Worm (Caenorhabditis elegans) whole organism, late embryonic: ENCODE data around the gene H35B03.1.
A peak's percentile ranks its signal among the peaks of the same experiment; 100 is the strongest.

Experiments used
- C08G9.2 ChIP-seq: sonication (generic microtip); optimal IDR thresholded peaks from 2 replicates; lab custom pipeline; 2016; ENCODE audit warnings: mild to moderate bottlenecking, missing genetic modification characterization, moderate library complexity, missing compliant biosample characterization
- K02D7.2 ChIP-seq: sonication (generic microtip); optimal IDR thresholded peaks from 2 replicates; lab custom pipeline; 2017; ENCODE audit warnings: mild to moderate bottlenecking, missing genetic modification characterization, missing compliant biosample characterization
- ama-1 ChIP-seq: fragments of 150-350 bp; optimal IDR thresholded peaks from 2 replicates; lab custom pipeline; 2014
- ceh-14 ChIP-seq: sonication (generic microtip); optimal IDR thresholded peaks from 2 replicates; lab custom pipeline; 2016; ENCODE audit warnings: missing genotype, missing genetic modification characterization, missing compliant biosample characterization
- ceh-18 ChIP-seq: sonication (generic microtip); optimal IDR thresholded peaks from 2 replicates; lab custom pipeline; 2016; ENCODE audit warnings: missing genetic modification characterization, missing compliant biosample characterization
- ceh-19 ChIP-seq: fragments of 200-800 bp; sonication (Bioruptor generic); optimal IDR thresholded peaks from 2 replicates; lab custom pipeline; 2018; ENCODE audit warnings: mild to moderate bottlenecking, missing genetic modification characterization, missing compliant biosample characterization
- ceh-22 ChIP-seq: sonication (generic microtip); optimal IDR thresholded peaks from 2 replicates; lab custom pipeline; 2017; ENCODE audit warnings: missing biosample characterization, missing genetic modification characterization
- ceh-24 ChIP-seq: sonication (generic microtip); optimal IDR thresholded peaks from 2 replicates; lab custom pipeline; 2016; ENCODE audit warnings: mild to moderate bottlenecking, missing genetic modification characterization, missing compliant biosample characterization
- ceh-30 ChIP-seq: fragments of 150-350 bp; optimal IDR thresholded peaks from 2 replicates; lab custom pipeline; 2014; ENCODE audit warnings: missing biosample characterization, missing genetic modification characterization
- ceh-31 ChIP-seq: sonication (generic microtip); optimal IDR thresholded peaks from 2 replicates; lab custom pipeline; 2016; ENCODE audit warnings: missing genetic modification characterization, missing compliant biosample characterization
- ceh-34 ChIP-seq: sonication (generic microtip); optimal IDR thresholded peaks from 2 replicates; lab custom pipeline; 2016; ENCODE audit warnings: mild to moderate bottlenecking, missing genetic modification characterization, missing compliant biosample characterization
- ceh-45 ChIP-seq: fragments of 200-800 bp; sonication (Bioruptor generic); IDR thresholded peaks from 2 replicates; pipeline ENCODE4 v1.3.6; 2022; ENCODE audit warnings: missing genetic modification reagents, missing genetic modification characterization, missing compliant biosample characterization
- ceh-48 ChIP-seq: sonication (generic microtip); optimal IDR thresholded peaks from 2 replicates; lab custom pipeline; 2016; ENCODE audit warnings: missing genetic modification characterization, inconsistent platforms, missing compliant biosample characterization
- ceh-9 ChIP-seq: sonication (generic microtip); optimal IDR thresholded peaks from 2 replicates; lab custom pipeline; 2016; ENCODE audit warnings: mild to moderate bottlenecking, missing genetic modification characterization, inconsistent platforms, missing compliant biosample characterization
- che-1 ChIP-seq: sonication (generic microtip); optimal IDR thresholded peaks from 2 replicates; lab custom pipeline; 2016; ENCODE audit warnings: mild to moderate bottlenecking, missing genetic modification characterization, missing compliant biosample characterization
- dve-1 ChIP-seq: sonication (generic microtip); optimal IDR thresholded peaks from 2 replicates; lab custom pipeline; 2017; ENCODE audit warnings: antibody characterized with exemption, mild to moderate bottlenecking, missing genetic modification characterization, missing compliant biosample characterization
- elt-4 ChIP-seq: sonication (generic microtip); optimal IDR thresholded peaks from 2 replicates; lab custom pipeline; 2016; ENCODE audit warnings: missing genetic modification characterization, missing compliant biosample characterization
- ets-4 ChIP-seq: sonication (generic microtip); optimal IDR thresholded peaks from 2 replicates; lab custom pipeline; 2016; ENCODE audit warnings: missing genetic modification characterization, missing compliant biosample characterization
- eyg-1 ChIP-seq: sonication (generic microtip); optimal IDR thresholded peaks from 2 replicates; lab custom pipeline; 2016; ENCODE audit warnings: missing genotype, missing genetic modification characterization, missing compliant biosample characterization
- gmeb-2 ChIP-seq: sonication (generic microtip); optimal IDR thresholded peaks from 2 replicates; lab custom pipeline; 2016; ENCODE audit warnings: missing genetic modification characterization, inconsistent platforms, missing compliant biosample characterization
- lim-6 ChIP-seq: sonication (generic microtip); optimal IDR thresholded peaks from 2 replicates; lab custom pipeline; 2016; ENCODE audit warnings: missing genetic modification characterization, missing compliant biosample characterization
- madf-2 ChIP-seq: sonication (generic microtip); optimal IDR thresholded peaks from 2 replicates; lab custom pipeline; 2017; ENCODE audit warnings: missing genetic modification characterization, missing compliant biosample characterization
- mec-3 ChIP-seq: sonication (generic microtip); optimal IDR thresholded peaks from 2 replicates; lab custom pipeline; 2016; ENCODE audit warnings: borderline replicate concordance, missing genetic modification characterization, missing compliant biosample characterization
- nfya-1 ChIP-seq: sonication (generic microtip); optimal IDR thresholded peaks from 2 replicates; lab custom pipeline; 2017; ENCODE audit warnings: missing genetic modification characterization, mild to moderate bottlenecking, missing compliant biosample characterization, antibody characterized with exemption, moderate library complexity
- nhr-11 ChIP-seq: fragments of 150-350 bp; optimal IDR thresholded peaks from 2 replicates; lab custom pipeline; 2014; ENCODE audit warnings: missing biosample characterization, missing genetic modification characterization
- nhr-232 ChIP-seq: sonication (generic microtip); optimal IDR thresholded peaks from 2 replicates; lab custom pipeline; 2016; ENCODE audit warnings: missing genetic modification characterization, missing compliant biosample characterization
- npax-4 ChIP-seq: sonication (generic microtip); optimal IDR thresholded peaks from 2 replicates; lab custom pipeline; 2016; ENCODE audit warnings: missing genetic modification characterization, missing compliant biosample characterization
- odd-2 ChIP-seq: sonication (generic microtip); optimal IDR thresholded peaks from 2 replicates; lab custom pipeline; 2017; ENCODE audit warnings: antibody characterized with exemption, mild to moderate bottlenecking, missing genetic modification characterization, missing compliant biosample characterization
- pat-9 ChIP-seq: fragments of 200-800 bp; sonication (Bioruptor generic); optimal IDR thresholded peaks from 2 replicates; lab custom pipeline; 2018; ENCODE audit warnings: mild to moderate bottlenecking, missing genetic modification characterization, moderate library complexity, missing compliant biosample characterization
- pax-1 ChIP-seq: fragments of 150-350 bp; optimal IDR thresholded peaks from 2 replicates; lab custom pipeline; 2014; ENCODE audit warnings: missing biosample characterization, missing genetic modification characterization
- pqm-1 ChIP-seq: sonication (generic microtip); optimal IDR thresholded peaks from 2 replicates; lab custom pipeline; 2016; ENCODE audit warnings: missing genetic modification characterization, missing compliant biosample characterization
- pros-1 ChIP-seq: fragments of 150-350 bp; optimal IDR thresholded peaks from 2 replicates; lab custom pipeline; 2014; ENCODE audit warnings: missing biosample characterization, missing genetic modification reagents, missing genetic modification characterization
- ref-2 ChIP-seq: sonication (generic microtip); optimal IDR thresholded peaks from 2 replicates; lab custom pipeline; 2016; ENCODE audit warnings: missing genetic modification characterization, missing compliant biosample characterization
- rnt-1 ChIP-seq: sonication (generic microtip); optimal IDR thresholded peaks from 2 replicates; lab custom pipeline; 2016; ENCODE audit warnings: missing genetic modification characterization, missing compliant biosample characterization
- sox-4 ChIP-seq: sonication (generic microtip); optimal IDR thresholded peaks from 2 replicates; lab custom pipeline; 2017; ENCODE audit warnings: mild to moderate bottlenecking, missing genetic modification characterization, inconsistent platforms, missing compliant biosample characterization
- tbx-2 ChIP-seq: sonication (generic microtip); optimal IDR thresholded peaks from 2 replicates; lab custom pipeline; 2016; ENCODE audit warnings: missing genetic modification characterization, missing compliant biosample characterization
- ttx-3 ChIP-seq: sonication (generic microtip); optimal IDR thresholded peaks from 2 replicates; lab custom pipeline; 2016; ENCODE audit warnings: missing genetic modification reagents, missing genetic modification characterization, missing compliant biosample characterization
- unc-42 ChIP-seq: sonication (generic microtip); optimal IDR thresholded peaks from 2 replicates; lab custom pipeline; 2016; ENCODE audit warnings: missing genotype, missing genetic modification characterization, missing compliant biosample characterization
- unc-55 ChIP-seq: sonication (generic microtip); optimal IDR thresholded peaks from 2 replicates; lab custom pipeline; 2017; ENCODE audit warnings: missing biosample characterization, missing genetic modification reagents, missing genetic modification characterization
- zip-5 ChIP-seq: sonication (generic microtip); optimal IDR thresholded peaks from 2 replicates; lab custom pipeline; 2016; ENCODE audit warnings: missing genetic modification characterization, missing compliant biosample characterization
- ztf-16 ChIP-seq: sonication (generic microtip); optimal IDR thresholded peaks from 2 replicates; lab custom pipeline; 2017; ENCODE audit warnings: missing genetic modification characterization, missing compliant biosample characterization

Gene H35B03.1

DNA sequence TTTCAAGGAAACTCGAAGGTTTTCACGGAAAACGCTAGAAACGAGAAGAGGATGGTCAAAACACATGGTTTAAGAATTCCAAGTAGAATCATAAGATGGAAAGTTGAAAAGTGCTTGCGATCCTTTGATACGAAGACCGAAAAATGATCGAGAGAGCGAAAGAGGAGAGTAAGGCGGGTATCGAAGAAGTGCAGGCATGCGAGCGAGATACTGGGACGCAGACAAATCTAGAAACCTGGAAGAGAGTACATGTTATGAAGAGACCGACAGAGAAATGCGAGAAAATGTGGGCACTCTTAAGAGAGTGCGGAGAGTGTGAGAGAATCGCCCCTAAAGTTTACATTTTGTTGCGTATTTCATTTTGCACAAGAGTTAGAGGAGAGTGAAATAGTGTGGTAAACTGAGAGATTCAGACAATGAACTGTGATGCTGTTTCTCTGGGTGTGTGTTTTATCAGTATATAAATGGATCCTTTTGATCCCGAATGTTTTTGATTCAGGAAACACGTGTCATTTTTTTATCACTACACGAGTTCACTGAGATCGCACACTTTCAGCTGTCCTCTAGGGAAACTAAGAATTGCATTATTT lies 28.6 kb downstream of the H35B03.1 start:
- peak; percentile 44 for TF ChIP-seq ceh-18 (tag; lab: Kevin White, UChicago)
- TF ChIP-seq ama-1 = no peak
- peak; percentile 43 for TF ChIP-seq ceh-22 (tag; lab: Kevin White, UChicago)
- TF ChIP-seq ref-2 = peak; percentile 49
- no peak for TF ChIP-seq ceh-14 (tag; lab: Kevin White, UChicago)
- peak; percentile 40 for TF ChIP-seq unc-55 (GFP tag; lab: Kevin White, UChicago)
- TF ChIP-seq ceh-45 (GFP tag; lab: Robert Waterston, UW) = no peak
- TF ChIP-seq C08G9.2 (tag; lab: Kevin White, UChicago) = peak; percentile 44
- TF ChIP-seq pqm-1 (tag; lab: Kevin White, UChicago) = peak; percentile 0
- TF ChIP-seq ttx-3 (tag; lab: Kevin White, UChicago) = no peak
- TF ChIP-seq lim-6 (tag; lab: Kevin White, UChicago) = no peak
- no peak for TF ChIP-seq gmeb-2
- TF ChIP-seq pros-1 (tag; lab: Kevin White, UChicago) = peak; percentile 73
- TF ChIP-seq tbx-2 (tag; lab: Kevin White, UChicago) = peak; percentile 52
- TF ChIP-seq ceh-34 (tag; lab: Kevin White, UChicago) = peak; percentile 77
- peak; percentile 79 for TF ChIP-seq nfya-1 (tag; lab: Kevin White, UChicago)
- peak; percentile 9 for TF ChIP-seq ets-4 (tag; lab: Kevin White, UChicago)
- peak; percentile 14 for TF ChIP-seq pax-1 (tag; lab: Kevin White, UChicago)
- TF ChIP-seq unc-42 (tag; lab: Kevin White, UChicago) = peak; percentile 11
- no peak for TF ChIP-seq sox-4 (tag; lab: Kevin White, UChicago)
- TF ChIP-seq ceh-31 (tag; lab: Kevin White, UChicago) = peak; percentile 59

DNA sequence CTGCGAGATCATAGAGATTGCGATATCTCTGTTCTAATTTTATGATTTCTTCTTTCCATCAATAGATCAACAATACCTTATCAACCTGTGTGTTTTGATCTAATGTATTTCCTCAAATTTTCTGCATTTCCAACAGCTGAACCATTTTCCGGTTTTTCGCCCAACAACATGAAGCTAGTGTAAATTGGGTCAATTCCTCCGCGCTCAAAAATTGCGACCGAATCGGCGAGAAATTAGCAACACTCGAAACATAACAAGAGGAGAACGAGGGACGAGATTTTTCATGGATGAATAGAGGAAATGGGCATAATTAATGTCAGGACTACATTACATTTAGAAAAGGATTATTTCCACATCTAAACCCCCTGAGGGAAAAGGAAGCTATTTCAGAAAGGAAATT lies 29.4 kb downstream of the H35B03.1 start:
- TF ChIP-seq nfya-1 (tag; lab: Kevin White, UChicago) (no peak), ceh-31 (tag; lab: Kevin White, UChicago) (peak; percentile 43)

DNA sequence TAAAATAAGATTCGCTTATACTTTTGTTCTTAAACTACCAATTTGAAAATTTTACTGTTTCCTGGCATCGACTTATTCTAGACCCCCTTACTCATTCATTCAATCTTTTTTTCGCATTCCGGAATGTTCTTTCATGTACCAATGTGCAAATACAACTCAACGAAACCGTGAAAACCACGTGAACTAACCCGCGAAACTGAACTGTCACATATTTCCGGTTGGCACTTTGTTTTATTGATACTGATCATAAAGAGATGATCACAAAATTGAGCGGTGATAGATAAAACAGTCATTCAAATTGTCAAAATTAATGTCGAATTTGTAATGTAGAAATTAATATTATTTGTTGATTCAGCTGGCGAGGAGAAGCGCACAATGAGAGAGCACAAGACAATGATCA lies 30.5 kb downstream of the H35B03.1 start:
- no peak for TF ChIP-seq ets-4 (tag; lab: Kevin White, UChicago)
- TF ChIP-seq ceh-19 (GFP tag; lab: Kevin White, UChicago) = no peak
- no peak for TF ChIP-seq ceh-48 (tag; lab: Kevin White, UChicago)
- TF ChIP-seq, all 69 proteins: peak for 0

DNA sequence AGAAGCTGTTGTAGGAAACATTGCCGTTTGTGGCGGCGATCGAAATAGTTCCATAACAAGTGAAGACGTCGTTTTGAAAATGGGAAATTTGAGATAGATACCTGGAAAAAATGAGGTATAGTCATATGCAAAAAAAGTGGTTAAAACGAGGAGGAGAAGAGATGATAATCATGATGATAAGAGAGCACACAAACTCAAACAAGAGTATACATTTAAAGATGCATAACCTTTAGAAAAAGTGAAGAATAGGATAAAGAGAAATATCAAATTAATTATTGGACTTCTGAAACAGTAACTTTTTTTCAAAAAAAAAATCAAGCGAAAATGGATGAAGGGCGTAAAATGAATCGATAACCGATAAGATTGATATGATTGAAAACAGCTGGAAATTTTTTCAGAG lies 32.4 kb downstream of the H35B03.1 start, which contains the start of gene nhr-46:
Gene nhr-46 (minus strand): TSS at position 101 of the 400 bp plus-strand sequence.
- TF ChIP-seq nhr-232 (tag; lab: Kevin White, UChicago) = no peak
- no peak for TF ChIP-seq pax-1 (tag; lab: Kevin White, UChicago)
- TF ChIP-seq K02D7.2 = no peak
- no peak for TF ChIP-seq npax-4 (tag; lab: Kevin White, UChicago)
- TF ChIP-seq gmeb-2 = no peak
- no peak for TF ChIP-seq ceh-31 (tag; lab: Kevin White, UChicago)
- TF ChIP-seq unc-55 (GFP tag; lab: Kevin White, UChicago) = no peak
- no peak for TF ChIP-seq ceh-24
- TF ChIP-seq, all 69 proteins: peak for 0

DNA sequence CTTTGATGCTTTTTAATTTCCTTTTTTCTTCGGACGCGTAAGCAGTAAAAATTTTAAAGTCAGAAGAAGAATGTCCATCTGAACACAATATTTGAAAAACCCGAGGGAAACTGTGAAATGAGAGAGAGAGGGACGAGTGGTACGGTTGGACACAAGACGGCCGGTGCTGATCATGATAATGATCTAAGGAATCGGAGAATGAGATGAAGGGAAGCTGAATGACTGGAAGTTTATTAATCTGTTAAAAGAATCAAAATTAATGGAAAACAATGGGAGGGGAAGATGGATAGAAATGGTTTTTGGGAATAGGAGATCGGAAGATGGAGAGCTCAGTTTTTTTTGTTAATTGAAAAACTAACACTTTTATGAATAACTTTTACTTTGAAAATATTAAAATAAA lies 33.3 kb downstream of the H35B03.1 start:
- TF ChIP-seq ceh-30 (tag; lab: Kevin White, UChicago) (no peak), pros-1 (tag; lab: Kevin White, UChicago) (no peak), ztf-16 (tag; lab: Kevin White, UChicago) (no peak), zip-5 (tag; lab: Kevin White, UChicago) (no peak), madf-2 (no peak), eyg-1 (tag; lab: Kevin White, UChicago) (no peak), npax-4 (tag; lab: Kevin White, UChicago) (no peak), rnt-1 (tag; lab: Kevin White, UChicago) (no peak), mec-3 (no peak), nhr-11 (tag; lab: Kevin White, UChicago) (no peak), elt-4 (tag; lab: Kevin White, UChicago) (no peak), unc-42 (tag; lab: Kevin White, UChicago) (no peak), ceh-9 (no peak), pat-9 (tag; lab: Kevin White, UChicago) (no peak), dve-1 (tag; lab: Kevin White, UChicago) (no peak), ceh-14 (tag; lab: Kevin White, UChicago) (no peak), che-1 (tag; lab: Kevin White, UChicago) (no peak), odd-2 (tag; lab: Kevin White, UChicago) (no peak)
